Worm (Caenorhabditis elegans): Measurements from ENCODE around the gene ZK930.2.

DNA sequence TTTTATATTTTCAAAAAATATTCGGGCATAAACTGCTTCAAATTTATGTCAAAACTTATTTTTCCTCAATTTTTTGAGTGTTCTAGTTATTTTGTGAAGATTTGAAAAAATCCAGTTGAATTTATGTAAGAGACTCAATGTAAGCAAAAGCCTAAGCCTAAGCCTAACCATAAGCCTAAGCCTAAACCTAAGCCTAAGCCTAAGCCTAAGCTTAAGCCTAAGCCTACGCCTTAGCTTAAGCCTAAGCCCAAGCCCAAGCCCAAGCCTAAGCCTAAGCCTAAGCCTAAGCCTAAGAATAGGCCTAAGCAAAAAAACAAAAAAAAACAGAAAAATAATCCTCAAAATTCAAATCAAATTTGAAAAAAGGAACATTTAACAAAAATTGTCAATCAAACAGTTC lies 36.9 kb upstream of the ZK930.2 start:
- no peak for TF ChIP-seq dpl-1 (GFP tag; optimal IDR thresholded peaks at IDR 0.05)
- no peak for TF ChIP-seq fkh-10 (GFP tag; optimal IDR thresholded peaks at IDR 0.05)
- no peak for TF ChIP-seq mdl-1 (tag; optimal IDR thresholded peaks at IDR 0.05)
- no peak for TF ChIP-seq unc-62 (GFP tag; optimal IDR thresholded peaks at IDR 0.05)
- no peak for TF ChIP-seq alr-1 (tag; optimal IDR thresholded peaks at IDR 0.05; ENCODE audit: borderline replicate concordance)
- TF ChIP-seq zag-1 (tag; optimal IDR thresholded peaks at IDR 0.05) = no peak
- TF ChIP-seq Y116A8C.19 (tag; optimal IDR thresholded peaks at IDR 0.05; ENCODE audit: borderline replicate concordance) = no peak
- TF ChIP-seq ceh-88 (GFP tag; IDR thresholded peaks at IDR 0.05) = no peak
- TF ChIP-seq elt-3 (tag; optimal IDR thresholded peaks at IDR 0.05) = no peak

All from whole organism, L1 larva.